Worm (Caenorhabditis elegans) whole organism, L4 larva: ENCODE measurements around the gene T10G3.4.

Experiments
- F37D6.2 ChIP-seq: sonication (generic microtip); optimal IDR thresholded peaks from 2 replicates; lab custom pipeline; 2016; ENCODE audit warnings: mild to moderate bottlenecking, missing genetic modification characterization, missing compliant biosample characterization
- R02D3.7 ChIP-seq: fragments of 150-350 bp; sonication (generic microtip); optimal IDR thresholded peaks from 3 replicates; lab custom pipeline; 2014; ENCODE audit warnings: missing biosample characterization, missing genetic modification characterization
- dmd-6 ChIP-seq: fragments of 200-800 bp; sonication (Bioruptor generic); IDR thresholded peaks from 2 replicates; pipeline ENCODE4 v1.3.6; 2022; ENCODE audit warnings: missing genetic modification reagents, missing genetic modification characterization, missing compliant biosample characterization
- egl-27 ChIP-seq: sonication (generic microtip); optimal IDR thresholded peaks from 3 replicates; lab custom pipeline; 2017; ENCODE audit warnings: missing biosample characterization, missing genetic modification reagents, missing genetic modification characterization
- fos-1 ChIP-seq: fragments of 150-350 bp; optimal IDR thresholded peaks from 2 replicates; lab custom pipeline; 2014; ENCODE audit warnings: missing biosample characterization, missing genetic modification characterization
- hlh-11 ChIP-seq: fragments of 200-800 bp; sonication (Bioruptor generic); optimal IDR thresholded peaks from 2 replicates; lab custom pipeline; 2018; ENCODE audit warnings: mild to moderate bottlenecking, missing genetic modification characterization, missing compliant biosample characterization
- lsy-2 ChIP-seq, 2 experiments: fragments of 150-350 bp in 1 of 2; sonication (generic microtip) in 1 of 2; optimal IDR thresholded peaks; 2 replicates each; lab custom pipeline; 2014 to 2017; ENCODE audit warnings: missing biosample characterization in 2 of 2, missing genetic modification characterization in 2 of 2
- mep-1 ChIP-seq: fragments of 150-350 bp; sonication (generic microtip); optimal IDR thresholded peaks from 3 replicates; lab custom pipeline; 2014; ENCODE audit warnings: missing biosample characterization, missing genetic modification characterization
- nhr-111 ChIP-seq: fragments of 200-800 bp; sonication (Bioruptor generic); optimal IDR thresholded peaks from 2 replicates; lab custom pipeline; 2018; ENCODE audit warnings: mild to moderate bottlenecking, missing genetic modification characterization, missing compliant biosample characterization
- nhr-48 ChIP-seq: sonication (generic microtip); optimal IDR thresholded peaks from 2 replicates; lab custom pipeline; 2016; ENCODE audit warnings: mild to moderate bottlenecking, missing genetic modification characterization, missing compliant biosample characterization
- pqm-1 ChIP-seq: sonication (generic microtip); optimal IDR thresholded peaks from 2 replicates; lab custom pipeline; 2017; ENCODE audit warnings: missing biosample characterization, missing genetic modification characterization
- zfp-2 ChIP-seq: sonication (generic microtip); optimal IDR thresholded peaks from 2 replicates; lab custom pipeline; 2016; ENCODE audit warnings: mild to moderate bottlenecking, missing genetic modification characterization, missing compliant biosample characterization

ce11 chrV:13453334-13453733, 30.9 kb downstream of the T10G3.4 start, which contains the start of gene lurp-2:
- TF ChIP-seq zfp-2 (tag; lab: Kevin White, UChicago): no peak
- no peak for TF ChIP-seq dmd-6 (GFP tag; lab: Robert Waterston, UW)
- no peak for TF ChIP-seq lsy-2 (tag; optimal IDR thresholded peaks at IDR 0.05; lab: Kevin White, UChicago)
- TF ChIP-seq nhr-48 (tag; lab: Kevin White, UChicago): no peak
- no peak for TF ChIP-seq nhr-111 (GFP tag; lab: Kevin White, UChicago)
- TF ChIP-seq F37D6.2 (tag; lab: Kevin White, UChicago): no peak
- no peak for TF ChIP-seq pqm-1 (tag; lab: Kevin White, UChicago)
- no peak for TF ChIP-seq R02D3.7
- TF ChIP-seq mep-1 (tag; lab: Kevin White, UChicago): no peak
- no peak for TF ChIP-seq fos-1
- no peak for TF ChIP-seq egl-27 (tag; lab: Kevin White, UChicago)
- TF ChIP-seq hlh-11 (tag; lab: Kevin White, UChicago): no peak
